Fruit fly (Drosophila melanogaster): ENCODE measurements around the gene Rack1.

DNA sequence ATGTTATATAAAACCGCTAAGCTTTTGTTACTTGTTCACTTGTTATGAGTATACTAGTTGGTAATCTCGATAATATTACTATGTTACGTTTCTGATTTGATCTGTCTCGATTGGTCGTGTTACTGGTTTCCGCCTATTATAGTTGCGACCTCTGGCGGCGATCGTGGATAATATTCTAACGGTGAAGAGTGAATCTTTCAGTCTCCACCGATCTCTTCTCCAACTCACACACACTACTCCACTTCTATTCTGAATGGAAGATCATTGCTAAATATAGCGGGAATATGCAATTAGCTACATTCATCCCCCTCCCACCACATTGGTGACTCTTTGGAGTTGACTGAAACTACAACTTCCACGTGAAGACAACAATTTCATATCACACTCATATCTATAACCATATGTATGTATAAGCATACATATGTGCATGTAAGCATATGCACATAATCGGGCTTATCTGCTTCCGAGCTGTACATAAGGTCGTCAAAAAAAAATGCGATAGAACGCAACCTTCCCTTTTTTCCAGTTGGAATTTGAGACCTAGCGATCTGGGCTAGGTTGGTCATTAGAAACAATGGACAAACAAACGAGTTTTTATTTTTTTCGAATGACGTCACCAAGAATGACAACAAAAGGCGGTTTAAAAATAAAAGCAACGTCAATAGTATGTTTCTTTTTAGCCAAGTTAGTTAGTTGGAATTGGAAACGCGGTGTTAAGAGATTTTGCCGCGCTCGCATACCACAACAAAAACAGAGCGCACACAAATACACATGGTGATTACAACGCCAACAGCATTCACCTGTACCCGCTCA, 18.0 kb downstream of the Rack1 start:
- TF ChIP-seq CG8478 (optimal IDR thresholded peaks at IDR 0.05) (no peak), CTCF (optimal IDR thresholded peaks at IDR 0.05) (peak; percentile 73 to 76)

All from S2 (cell line).